Worm (Caenorhabditis elegans) whole organism, young adult: ENCODE results near the gene K12B6.4.

ENCODE experiments used
- B0035.1 ChIP-seq: sonication (generic microtip); optimal IDR thresholded peaks from 2 replicates; lab custom pipeline; 2016; ENCODE audit warnings: missing genetic modification characterization, mild to moderate bottlenecking, missing compliant biosample characterization, missing genotype, missing genetic modification reagents
- B0336.3 ChIP-seq: fragments of 200-800 bp; sonication (Bioruptor generic); IDR thresholded peaks from 2 replicates; pipeline ENCODE4 v1.3.6; 2022; ENCODE audit warnings: missing genetic modification characterization, missing compliant biosample characterization
- C17E4.6 ChIP-seq: fragments of 200-800 bp; sonication (Bioruptor generic); IDR thresholded peaks from 2 replicates; pipeline ENCODE4 v1.3.6; 2022; ENCODE audit warnings: missing genetic modification reagents, missing genetic modification characterization, missing compliant biosample characterization
- F22D6.2 ChIP-seq: sonication (generic microtip); optimal IDR thresholded peaks from 2 replicates; lab custom pipeline; 2016; ENCODE audit warnings: mild to moderate bottlenecking, missing genetic modification characterization, missing compliant biosample characterization
- F52B5.7 ChIP-seq: sonication (generic microtip); optimal IDR thresholded peaks from 2 replicates; lab custom pipeline; 2016; ENCODE audit warnings: mild to moderate bottlenecking, missing genetic modification characterization, missing compliant biosample characterization
- F57C9.4 ChIP-seq: sonication (generic microtip); optimal IDR thresholded peaks from 2 replicates; lab custom pipeline; 2017; ENCODE audit warnings: mild to moderate bottlenecking, missing genetic modification characterization, missing compliant biosample characterization
- K12H6.12 ChIP-seq: fragments of 200-800 bp; sonication (Bioruptor generic); optimal IDR thresholded peaks from 2 replicates; lab custom pipeline; 2018; ENCODE audit warnings: mild to moderate bottlenecking, missing genetic modification characterization, missing compliant biosample characterization
- T26A5.8 ChIP-seq: sonication (generic microtip); optimal IDR thresholded peaks from 2 replicates; lab custom pipeline; 2016; ENCODE audit warnings: missing genetic modification characterization, missing compliant biosample characterization
- Y67H2A.10 ChIP-seq: fragments of 200-800 bp; sonication (Bioruptor generic); conservative IDR thresholded peaks from 2 replicates; pipeline ENCODE4 v1.3.6; 2022; ENCODE audit warnings: missing genetic modification reagents, missing genetic modification characterization, missing compliant biosample characterization
- Y95B8A.8 ChIP-seq: fragments of 200-800 bp; sonication (Bioruptor generic); IDR thresholded peaks from 2 replicates; pipeline ENCODE4 v1.3.6; 2022; ENCODE audit warnings: missing genetic modification reagents, missing genetic modification characterization, missing compliant biosample characterization
- ZK185.1 ChIP-seq: sonication (generic microtip); optimal IDR thresholded peaks from 2 replicates; lab custom pipeline; 2016; ENCODE audit warnings: mild to moderate bottlenecking, missing genetic modification characterization, missing compliant biosample characterization; ENCODE audit not compliant: poor library complexity, severe bottlenecking
- akir-1 ChIP-seq: fragments of 200-800 bp; sonication (Bioruptor generic); optimal IDR thresholded peaks from 2 replicates; lab custom pipeline; 2018; ENCODE audit warnings: mild to moderate bottlenecking, missing genetic modification characterization, moderate library complexity, missing compliant biosample characterization
- atf-7 ChIP-seq: sonication (generic microtip); optimal IDR thresholded peaks from 2 replicates; lab custom pipeline; 2017; ENCODE audit warnings: mild to moderate bottlenecking, missing genetic modification characterization, missing compliant biosample characterization
- athp-1 ChIP-seq: sonication (generic microtip); optimal IDR thresholded peaks from 2 replicates; lab custom pipeline; 2017; ENCODE audit warnings: mild to moderate bottlenecking, missing genetic modification characterization, missing compliant biosample characterization
- attf-3 ChIP-seq: fragments of 200-800 bp; sonication (Bioruptor generic); conservative IDR thresholded peaks from 2 replicates; pipeline ENCODE4 v1.3.6; 2022; ENCODE audit warnings: missing genetic modification reagents, missing genetic modification characterization, missing compliant biosample characterization
- bed-2 ChIP-seq: fragments of 200-800 bp; sonication (Bioruptor generic); IDR thresholded peaks from 2 replicates; pipeline ENCODE4 v1.3.6; 2022; ENCODE audit warnings: missing genetic modification reagents, missing genetic modification characterization, missing compliant biosample characterization
- ccch-3 ChIP-seq: fragments of 200-800 bp; sonication (Bioruptor generic); optimal IDR thresholded peaks from 2 replicates; lab custom pipeline; 2018; ENCODE audit warnings: mild to moderate bottlenecking, missing genetic modification characterization, missing compliant biosample characterization
- cebp-1 ChIP-seq, 2 experiments: fragments of 200-800 bp in 1 of 2; sonication (Bioruptor generic) in 1 of 2; sonication (generic microtip) in 1 of 2; IDR thresholded peaks in 1 of 2; optimal IDR thresholded peaks in 1 of 2; 2 replicates each; pipeline versions ENCODE4 v1.3.6 to Lab custom; 2017 to 2022; ENCODE audit warnings: missing compliant biosample characterization in 2 of 2, missing genetic modification characterization in 2 of 2, mild to moderate bottlenecking in 1 of 2, missing genetic modification reagents in 1 of 2, moderate library complexity in 1 of 2
- ceh-27 ChIP-seq: fragments of 200-800 bp; sonication (Bioruptor generic); optimal IDR thresholded peaks from 2 replicates; lab custom pipeline; 2018; ENCODE audit warnings: mild to moderate bottlenecking, missing genetic modification characterization, moderate library complexity, missing compliant biosample characterization
- ceh-58 ChIP-seq: fragments of 200-800 bp; sonication (Bioruptor generic); IDR thresholded peaks from 2 replicates; pipeline ENCODE4 v1.3.6; 2022; ENCODE audit warnings: missing genetic modification characterization, missing compliant biosample characterization
- chd-7 ChIP-seq: sonication (generic microtip); optimal IDR thresholded peaks from 2 replicates; lab custom pipeline; 2016; ENCODE audit warnings: mild to moderate bottlenecking, missing genetic modification characterization, moderate library complexity, missing compliant biosample characterization
- die-1 ChIP-seq: sonication (generic microtip); optimal IDR thresholded peaks from 2 replicates; lab custom pipeline; 2016; ENCODE audit warnings: missing genotype, mild to moderate bottlenecking, missing genetic modification characterization, missing compliant biosample characterization
- efl-1 ChIP-seq: fragments of 150-350 bp; optimal IDR thresholded peaks from 2 replicates; lab custom pipeline; 2014; ENCODE audit warnings: missing biosample characterization, missing genetic modification reagents, missing genetic modification characterization
- ekl-4 ChIP-seq: fragments of 200-800 bp; sonication (Bioruptor generic); IDR thresholded peaks from 2 replicates; pipeline ENCODE4 v1.3.6; 2022; ENCODE audit warnings: missing genetic modification reagents, missing genetic modification characterization, missing compliant biosample characterization
- ets-4 ChIP-seq: fragments of 200-800 bp; sonication (Bioruptor generic); optimal IDR thresholded peaks from 2 replicates; lab custom pipeline; 2018; ENCODE audit warnings: mild to moderate bottlenecking, missing genetic modification characterization, missing compliant biosample characterization
- him-1 ChIP-seq: sonication (generic microtip); optimal IDR thresholded peaks from 2 replicates; lab custom pipeline; 2016; ENCODE audit warnings: missing genotype, missing genetic modification reagents, missing genetic modification characterization, missing compliant biosample characterization
- hmg-20 ChIP-seq: fragments of 200-800 bp; sonication (Bioruptor generic); IDR thresholded peaks from 2 replicates; pipeline ENCODE4 v1.3.6; 2022; ENCODE audit warnings: missing genetic modification reagents, missing genetic modification characterization, missing compliant biosample characterization
- hrde-1 ChIP-seq: sonication (generic microtip); optimal IDR thresholded peaks from 2 replicates; lab custom pipeline; 2016; ENCODE audit warnings: missing genetic modification characterization, mild to moderate bottlenecking, missing compliant biosample characterization, moderate library complexity, missing genotype, missing genetic modification reagents, borderline replicate concordance
- let-607 ChIP-seq, 2 experiments: fragments of 200-800 bp in 1 of 2; sonication (Bioruptor generic) in 1 of 2; sonication (generic microtip) in 1 of 2; optimal IDR thresholded peaks; 2 replicates each; lab custom pipeline; 2016 to 2018; ENCODE audit warnings: mild to moderate bottlenecking in 2 of 2, missing compliant biosample characterization in 2 of 2, missing genetic modification characterization in 2 of 2, moderate library complexity in 2 of 2, missing genotype in 1 of 2
- lin-26 ChIP-seq: fragments of 200-800 bp; sonication (Bioruptor generic); IDR thresholded peaks from 2 replicates; pipeline ENCODE4 v1.3.6; 2022; ENCODE audit warnings: missing genetic modification reagents, missing genetic modification characterization, missing compliant biosample characterization
- lsl-1 ChIP-seq: fragments of 200-800 bp; sonication (Bioruptor generic); optimal IDR thresholded peaks from 2 replicates; lab custom pipeline; 2018; ENCODE audit warnings: mild to moderate bottlenecking, missing genetic modification characterization, moderate library complexity, missing compliant biosample characterization
- lsy-27 ChIP-seq: sonication (generic microtip); optimal IDR thresholded peaks from 2 replicates; lab custom pipeline; 2017; ENCODE audit warnings: missing genetic modification characterization, mild to moderate bottlenecking, missing compliant biosample characterization, antibody characterized with exemption, missing genotype, borderline replicate concordance; ENCODE audit not compliant: insufficient read depth
- madf-10 ChIP-seq: sonication (generic microtip); optimal IDR thresholded peaks from 2 replicates; lab custom pipeline; 2016; ENCODE audit warnings: mild to moderate bottlenecking, missing genetic modification characterization, missing compliant biosample characterization
- madf-3 ChIP-seq: fragments of 200-800 bp; sonication (Bioruptor generic); IDR thresholded peaks from 2 replicates; pipeline ENCODE4 v1.3.6; 2022; ENCODE audit warnings: missing genetic modification reagents, missing genetic modification characterization, missing compliant biosample characterization
- mcd-1 ChIP-seq: fragments of 200-800 bp; sonication (Bioruptor generic); IDR thresholded peaks from 2 replicates; pipeline ENCODE4 v1.3.6; 2022; ENCODE audit warnings: missing genetic modification reagents, missing genetic modification characterization, missing compliant biosample characterization
- mxl-1 ChIP-seq: sonication (generic microtip); optimal IDR thresholded peaks from 2 replicates; lab custom pipeline; 2016; ENCODE audit warnings: missing genetic modification characterization, missing compliant biosample characterization
- nfya-2 ChIP-seq: fragments of 200-800 bp; sonication (Bioruptor generic); IDR thresholded peaks from 2 replicates; pipeline ENCODE4 v1.3.6; 2022; ENCODE audit warnings: missing genetic modification reagents, missing genetic modification characterization, missing compliant biosample characterization
- nhr-27 ChIP-seq: fragments of 200-800 bp; sonication (Bioruptor generic); optimal IDR thresholded peaks from 2 replicates; lab custom pipeline; 2018; ENCODE audit warnings: mild to moderate bottlenecking, missing genetic modification characterization, moderate library complexity, missing compliant biosample characterization
- pbrm-1 ChIP-seq: fragments of 200-800 bp; sonication (Bioruptor generic); IDR thresholded peaks from 2 replicates; pipeline ENCODE4 v1.3.6; 2022; ENCODE audit warnings: missing genetic modification reagents, missing genetic modification characterization, missing compliant biosample characterization
- rec-8 ChIP-seq, 2 experiments: sonication (generic microtip); optimal IDR thresholded peaks; 2 replicates each; lab custom pipeline; 2016; ENCODE audit warnings: mild to moderate bottlenecking in 2 of 2, missing genetic modification characterization in 2 of 2, missing genetic modification reagents in 2 of 2, missing genotype in 2 of 2, missing biosample characterization in 1 of 2, missing compliant biosample characterization in 1 of 2, moderate library complexity in 1 of 2
- snpc-1.1 ChIP-seq: sonication (generic microtip); optimal IDR thresholded peaks from 2 replicates; lab custom pipeline; 2017; ENCODE audit warnings: missing genetic modification characterization, mild to moderate bottlenecking, missing compliant biosample characterization, antibody characterized with exemption, moderate library complexity, missing genotype, missing genetic modification reagents; ENCODE audit not compliant: insufficient read depth
- tlf-1 ChIP-seq: fragments of 200-800 bp; sonication (Bioruptor generic); optimal IDR thresholded peaks from 2 replicates; lab custom pipeline; 2018; ENCODE audit warnings: mild to moderate bottlenecking, missing genetic modification characterization, missing compliant biosample characterization
- unc-130 ChIP-seq: sonication (generic microtip); optimal IDR thresholded peaks from 2 replicates; lab custom pipeline; 2016; ENCODE audit warnings: missing genetic modification reagents, missing genetic modification characterization, missing compliant biosample characterization
- unc-62 ChIP-seq: fragments of 150-350 bp; optimal IDR thresholded peaks from 2 replicates; lab custom pipeline; 2014; ENCODE audit warnings: missing biosample characterization, missing genetic modification reagents, missing genetic modification characterization
- ztf-18 ChIP-seq: sonication (generic microtip); optimal IDR thresholded peaks from 2 replicates; lab custom pipeline; 2016; ENCODE audit warnings: missing genotype, mild to moderate bottlenecking, missing genetic modification characterization, missing compliant biosample characterization
- ztf-28 ChIP-seq: fragments of 200-800 bp; sonication (Bioruptor generic); IDR thresholded peaks from 2 replicates; pipeline ENCODE4 v1.3.6; 2022; ENCODE audit warnings: missing genetic modification reagents, missing genetic modification characterization, missing compliant biosample characterization

The K12B6.4 gene

DNA sequence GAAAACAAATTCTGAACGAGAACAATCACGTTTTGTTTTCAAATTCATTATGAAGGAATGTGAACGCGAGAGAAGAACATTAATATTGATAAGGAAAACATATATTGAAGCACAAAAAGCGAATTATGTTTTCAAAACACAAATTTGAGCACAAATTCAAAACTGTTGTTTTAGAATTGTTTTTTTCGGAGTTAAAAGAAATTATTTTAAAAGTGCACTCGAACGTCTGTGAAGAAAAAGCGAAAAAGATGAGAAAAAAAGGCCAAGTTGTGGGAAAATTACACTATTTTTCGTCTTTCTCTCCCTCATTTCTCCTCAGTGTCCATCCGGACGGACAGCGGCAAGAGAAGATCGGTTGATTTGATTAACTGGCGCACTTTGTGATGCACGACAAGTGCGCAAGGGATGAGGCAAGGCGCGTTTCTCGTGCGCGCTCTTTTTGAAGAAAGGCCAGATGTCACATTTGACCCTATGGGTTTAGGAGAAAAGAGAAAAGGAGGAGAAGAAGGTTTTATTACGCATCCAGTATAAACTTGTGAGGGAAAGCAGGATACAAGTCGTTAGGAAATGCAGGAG, 13.8 kb downstream of the K12B6.4 start, which contains the start of gene mrck-1 (continued):
- no peak for TF ChIP-seq F22D6.2
- 0 out of 2 replicates have a peak, but pooled peaks have one; percentile 18 for TF ChIP-seq C17E4.6 (GFP tag; lab: Robert Waterston, UW)
- no peak for TF ChIP-seq ccch-3 (GFP tag; lab: Kevin White, UChicago)
- TF ChIP-seq lsy-27 (tag; lab: Kevin White, UChicago): peak; percentile 6
- TF ChIP-seq ztf-28: no peak
- peak; percentile 97 for TF ChIP-seq ztf-18 (tag; lab: Kevin White, UChicago)
- peak; percentile 80 for TF ChIP-seq chd-7 (tag; lab: Kevin White, UChicago)
- TF ChIP-seq B0336.3 (GFP tag; lab: Robert Waterston, UW): peak; percentile 80
- no peak for TF ChIP-seq nfya-2 (GFP tag; lab: Robert Waterston, UW)
- TF ChIP-seq T26A5.8 (tag; lab: Kevin White, UChicago): no peak
- TF ChIP-seq him-1: no peak
- TF ChIP-seq unc-62 (GFP tag; lab: Kevin White, UChicago): no peak
- TF ChIP-seq hmg-20: peak; percentile 68; the same call in 1 of the 2 replicates
- TF ChIP-seq pbrm-1 (GFP tag; lab: Robert Waterston, UW): peak; percentile 81
- TF ChIP-seq cebp-1 (GFP tag; IDR thresholded peaks at IDR 0.05; lab: Robert Waterston, UW): peak; percentile 9; the same call in 1 of the 2 replicates
- TF ChIP-seq cebp-1 (tag; optimal IDR thresholded peaks at IDR 0.05; lab: Kevin White, UChicago): peak; percentile 85
- no peak for TF ChIP-seq B0035.1 (tag; lab: Kevin White, UChicago)
- TF ChIP-seq let-607 (tag; optimal IDR thresholded peaks at IDR 0.05; lab: Kevin White, UChicago): peak in 1 of 2 experiments; percentile 51
- no peak for TF ChIP-seq snpc-1.1
- TF ChIP-seq ceh-58 (GFP tag; lab: Robert Waterston, UW): no peak
- TF ChIP-seq nhr-27 (tag; lab: Kevin White, UChicago): no peak
- TF ChIP-seq F57C9.4 (tag; lab: Kevin White, UChicago): no peak
- TF ChIP-seq Y95B8A.8: no peak
- peak; percentile 87 for TF ChIP-seq K12H6.12 (tag; lab: Kevin White, UChicago)
- peak; percentile 42 for TF ChIP-seq efl-1 (GFP tag; lab: Kevin White, UChicago)
- peak; percentile 72 for TF ChIP-seq tlf-1 (GFP tag; lab: Kevin White, UChicago)
- peak; percentile 65 for TF ChIP-seq atf-7
- TF ChIP-seq lin-26 (GFP tag; lab: Robert Waterston, UW): 0 out of 2 replicates have a peak, but pooled peaks have one; percentile 35
- peak; percentile 36 for TF ChIP-seq athp-1 (tag; lab: Kevin White, UChicago)
- no peak for TF ChIP-seq attf-3 (GFP tag; lab: Robert Waterston, UW)
- peak; percentile 80 for TF ChIP-seq ekl-4 (GFP tag; lab: Robert Waterston, UW)
- TF ChIP-seq Y67H2A.10: no peak
- TF ChIP-seq akir-1 (GFP tag; lab: Kevin White, UChicago): no peak
- TF ChIP-seq ceh-27 (GFP tag; lab: Kevin White, UChicago): peak; percentile 91
- peak; percentile 88 for TF ChIP-seq madf-10 (tag; lab: Kevin White, UChicago)
- TF ChIP-seq bed-2 (GFP tag; lab: Robert Waterston, UW): no peak
- no peak for TF ChIP-seq F52B5.7 (tag; lab: Kevin White, UChicago)
- TF ChIP-seq lsl-1 (GFP tag; lab: Kevin White, UChicago): peak; percentile 22
- TF ChIP-seq unc-130 (GFP tag; lab: Kevin White, UChicago): no peak
- peak; percentile 85 for TF ChIP-seq mcd-1 (GFP tag; lab: Robert Waterston, UW)
- peak; percentile 82; the same call in 1 of the 2 replicates for TF ChIP-seq madf-3 (GFP tag; lab: Robert Waterston, UW)
- no peak for TF ChIP-seq ets-4 (GFP tag; lab: Kevin White, UChicago)
- no peak for TF ChIP-seq hrde-1 (tag; lab: Kevin White, UChicago)
- no peak for TF ChIP-seq mxl-1 (tag; lab: Kevin White, UChicago)
- TF ChIP-seq rec-8 (tag; optimal IDR thresholded peaks at IDR 0.05; lab: Kevin White, UChicago): no peak
- peak; percentile 51 for TF ChIP-seq die-1 (tag; lab: Kevin White, UChicago)
- peak; percentile 81 for TF ChIP-seq ZK185.1 (tag; lab: Kevin White, UChicago)
